Worm (Caenorhabditis elegans) whole organism, L2 larva: ENCODE measurements around the gene dnc-3.
"Not testable (repeated sequence)": the region's sequence is repeated elsewhere in the genome, so short reads cannot be mapped to it uniquely, and the experiment has no call there.

ENCODE experiments used
- C34F6.9 ChIP-seq: fragments of 150-350 bp; optimal IDR thresholded peaks from 2 replicates; lab custom pipeline; 2014; ENCODE audit warnings: missing biosample characterization, missing genetic modification characterization
- F13H6.1 ChIP-seq: sonication (generic microtip); optimal IDR thresholded peaks from 2 replicates; lab custom pipeline; 2016; ENCODE audit warnings: missing genetic modification characterization, missing compliant biosample characterization
- ZK546.5 ChIP-seq: sonication (generic microtip); optimal IDR thresholded peaks from 2 replicates; lab custom pipeline; 2017; ENCODE audit warnings: missing biosample characterization, missing genetic modification characterization
- alr-1 ChIP-seq: fragments of 150-350 bp; optimal IDR thresholded peaks from 2 replicates; lab custom pipeline; 2014; ENCODE audit warnings: missing biosample characterization, missing genetic modification characterization
- aly-2 ChIP-seq: fragments of 150-350 bp; optimal IDR thresholded peaks from 2 replicates; lab custom pipeline; 2014; ENCODE audit warnings: missing biosample characterization, missing genetic modification characterization
- ama-1 ChIP-seq: fragments of 150-350 bp; optimal IDR thresholded peaks from 2 replicates; lab custom pipeline; 2018; ENCODE audit warnings: inconsistent platforms
- blmp-1 ChIP-seq: sonication (generic microtip); optimal IDR thresholded peaks from 2 replicates; lab custom pipeline; 2017; ENCODE audit warnings: missing genetic modification characterization, mild to moderate bottlenecking, missing compliant biosample characterization, antibody characterized with exemption, moderate library complexity; ENCODE audit not compliant: insufficient read depth
- ceh-16 ChIP-seq: fragments of 150-350 bp; optimal IDR thresholded peaks from 2 replicates; lab custom pipeline; 2014; ENCODE audit warnings: missing biosample characterization, missing genetic modification characterization
- ceh-82 ChIP-seq: fragments of 150-350 bp; optimal IDR thresholded peaks from 2 replicates; lab custom pipeline; 2014; ENCODE audit warnings: missing biosample characterization, missing genetic modification characterization
- crh-2 ChIP-seq: sonication (generic microtip); optimal IDR thresholded peaks from 2 replicates; lab custom pipeline; 2017; ENCODE audit warnings: missing biosample characterization, missing genetic modification characterization
- dmd-4 ChIP-seq: sonication (generic microtip); optimal IDR thresholded peaks from 2 replicates; lab custom pipeline; 2017; ENCODE audit warnings: missing biosample characterization, missing genetic modification characterization
- egl-27 ChIP-seq: sonication (generic microtip); optimal IDR thresholded peaks from 3 replicates; lab custom pipeline; 2017; ENCODE audit warnings: missing biosample characterization, missing genetic modification reagents, missing genetic modification characterization
- elt-1 ChIP-seq: fragments of 150-350 bp; optimal IDR thresholded peaks from 2 replicates; lab custom pipeline; 2014; ENCODE audit warnings: missing biosample characterization, missing genetic modification characterization
- gmeb-1 ChIP-seq: fragments of 150-350 bp; optimal IDR thresholded peaks from 2 replicates; lab custom pipeline; 2014; ENCODE audit warnings: missing biosample characterization, missing genetic modification characterization
- lin-11 ChIP-seq: fragments of 150-350 bp; sonication (generic microtip); optimal IDR thresholded peaks from 2 replicates; lab custom pipeline; 2014; ENCODE audit warnings: missing biosample characterization, missing genetic modification characterization, inconsistent platforms, mixed read lengths
- lin-13 ChIP-seq: fragments of 150-350 bp; optimal IDR thresholded peaks from 2 replicates; lab custom pipeline; 2014; ENCODE audit warnings: missing biosample characterization, missing genetic modification reagents, missing genetic modification characterization
- lin-39 ChIP-seq: fragments of 150-350 bp; optimal IDR thresholded peaks from 2 replicates; lab custom pipeline; 2014; ENCODE audit warnings: missing biosample characterization, missing genetic modification reagents, missing genetic modification characterization
- lsy-2 ChIP-seq, 2 experiments: fragments of 150-350 bp in 1 of 2; sonication (generic microtip) in 1 of 2; optimal IDR thresholded peaks; 2 replicates each; lab custom pipeline; 2014 to 2017; ENCODE audit warnings: missing biosample characterization in 2 of 2, missing genetic modification characterization in 2 of 2
- mab-5 ChIP-seq: fragments of 150-350 bp; optimal IDR thresholded peaks from 2 replicates; lab custom pipeline; 2014; ENCODE audit warnings: missing biosample characterization, missing genetic modification characterization
- mbf-1 ChIP-seq: sonication (generic microtip); optimal IDR thresholded peaks from 2 replicates; lab custom pipeline; 2017; ENCODE audit warnings: missing biosample characterization, missing genetic modification characterization
- mdl-1 ChIP-seq, 2 experiments: fragments of 150-350 bp in 1 of 2; sonication (generic microtip) in 1 of 2; optimal IDR thresholded peaks; 2 replicates each; lab custom pipeline; 2017; ENCODE audit warnings: missing biosample characterization in 2 of 2, missing genetic modification characterization in 2 of 2
- nhr-129 ChIP-seq: fragments of 150-350 bp; optimal IDR thresholded peaks from 2 replicates; lab custom pipeline; 2014; ENCODE audit warnings: missing biosample characterization, missing genetic modification characterization
- nhr-21 ChIP-seq: fragments of 150-350 bp; optimal IDR thresholded peaks from 2 replicates; lab custom pipeline; 2014; ENCODE audit warnings: missing biosample characterization, missing genetic modification characterization
- nhr-23 ChIP-seq: fragments of 150-350 bp; optimal IDR thresholded peaks from 2 replicates; lab custom pipeline; 2014; ENCODE audit warnings: missing biosample characterization, missing genetic modification reagents, missing genetic modification characterization
- nhr-237 ChIP-seq: fragments of 150-350 bp; optimal IDR thresholded peaks from 2 replicates; lab custom pipeline; 2014; ENCODE audit warnings: missing biosample characterization, missing genetic modification characterization
- nhr-25 ChIP-seq: fragments of 150-350 bp; sonication (generic microtip); optimal IDR thresholded peaks from 3 replicates; lab custom pipeline; 2014; ENCODE audit warnings: missing biosample characterization, missing genetic modification characterization
- nhr-6 ChIP-seq: fragments of 150-350 bp; optimal IDR thresholded peaks from 2 replicates; lab custom pipeline; 2014; ENCODE audit warnings: missing biosample characterization, missing genetic modification characterization
- nhr-77 ChIP-seq: fragments of 150-350 bp; optimal IDR thresholded peaks from 2 replicates; lab custom pipeline; 2014; ENCODE audit warnings: missing biosample characterization, missing genetic modification characterization
- peb-1 ChIP-seq: fragments of 150-350 bp; optimal IDR thresholded peaks from 2 replicates; lab custom pipeline; 2014; ENCODE audit warnings: missing biosample characterization, missing genetic modification characterization
- sma-3 ChIP-seq: sonication (generic microtip); optimal IDR thresholded peaks from 2 replicates; lab custom pipeline; 2016; ENCODE audit warnings: missing genetic modification reagents, missing genetic modification characterization, missing compliant biosample characterization
- sma-9 ChIP-seq, 2 experiments: fragments of 150-350 bp in 1 of 2; sonication (generic microtip) in 1 of 2; optimal IDR thresholded peaks; 2 replicates each; lab custom pipeline; 2014 to 2016; ENCODE audit warnings: missing genetic modification characterization in 2 of 2, mild to moderate bottlenecking in 1 of 2, missing biosample characterization in 1 of 2, missing compliant biosample characterization in 1 of 2, missing genetic modification reagents in 1 of 2, moderate library complexity in 1 of 2
- snpc-4 ChIP-seq: fragments of 150-350 bp; optimal IDR thresholded peaks from 2 replicates; lab custom pipeline; 2014; ENCODE audit warnings: missing biosample characterization, missing genetic modification characterization
- unc-55 ChIP-seq: fragments of 150-350 bp; sonication (generic microtip); optimal IDR thresholded peaks from 3 replicates; lab custom pipeline; 2014; ENCODE audit warnings: missing biosample characterization, missing genetic modification reagents, missing genetic modification characterization
- unc-62 ChIP-seq: fragments of 150-350 bp; optimal IDR thresholded peaks from 2 replicates; lab custom pipeline; 2014; ENCODE audit warnings: missing biosample characterization, missing genetic modification reagents, missing genetic modification characterization
- zag-1 ChIP-seq: fragments of 150-350 bp; optimal IDR thresholded peaks from 2 replicates; lab custom pipeline; 2014; ENCODE audit warnings: missing biosample characterization, missing genetic modification characterization
- ztf-11 ChIP-seq: sonication (generic microtip); optimal IDR thresholded peaks from 2 replicates; lab custom pipeline; 2017; ENCODE audit warnings: missing biosample characterization, missing genetic modification characterization
- ztf-4 ChIP-seq: fragments of 150-350 bp; optimal IDR thresholded peaks from 2 replicates; lab custom pipeline; 2014; ENCODE audit warnings: missing biosample characterization, missing genetic modification characterization

Gene dnc-3

ce11 chrII:3523547-3523946, 30.0 kb upstream of the dnc-3 start:
- TF ChIP-seq sma-3 (GFP tag; lab: Kevin White, UChicago) (peak; percentile 32), lsy-2 (tag; optimal IDR thresholded peaks at IDR 0.05; lab: Kevin White, UChicago) (peak; percentile 89 to 97), sma-9 (GFP tag; optimal IDR thresholded peaks at IDR 0.05; lab: Kevin White, UChicago) (peak; percentile 55), zag-1 (tag; lab: Kevin White, UChicago) (peak; percentile 20), nhr-129 (peak; percentile 73), C34F6.9 (tag; lab: Kevin White, UChicago) (peak; percentile 68), lin-11 (tag; lab: Kevin White, UChicago) (peak; percentile 4), unc-55 (GFP tag; lab: Kevin White, UChicago) (peak; percentile 87), crh-2 (tag; lab: Kevin White, UChicago) (peak; percentile 43), ZK546.5 (tag; lab: Kevin White, UChicago) (peak; percentile 6), nhr-25 (peak; percentile 61), lin-13 (peak; percentile 67), F13H6.1 (tag; lab: Kevin White, UChicago) (peak; percentile 56), gmeb-1 (tag; lab: Kevin White, UChicago) (peak; percentile 48)
- TF ChIP-seq sma-9 (tag; optimal IDR thresholded peaks at IDR 0.05; lab: Kevin White, UChicago), result not testable (repeated sequence)
- TF ChIP-seq, all 48 proteins: peak for 14; not testable (repeated sequence) for 34

ce11 chrII:3524097-3524496, 29.4 kb upstream of the dnc-3 start, which contains the start of gene col-72:
Gene col-72 (minus strand): TSS chrII:3524197.
- TF ChIP-seq ama-1 (lab: Kevin White, UChicago) (no peak), elt-1 (tag; lab: Kevin White, UChicago) (no peak), peb-1 (tag; lab: Kevin White, UChicago) (no peak), ztf-4 (tag; lab: Kevin White, UChicago) (no peak), aly-2 (no peak), nhr-23 (tag; lab: Kevin White, UChicago) (no peak), ceh-16 (no peak), gmeb-1 (tag; lab: Kevin White, UChicago) (no peak), nhr-129 (no peak), lin-39 (tag; lab: Kevin White, UChicago) (no peak), C34F6.9 (tag; lab: Kevin White, UChicago) (no peak)
- TF ChIP-seq, all 48 proteins: peak for 0

ce11 chrII:3527460-3527859, 26.1 kb upstream of the dnc-3 start:
- TF ChIP-seq snpc-4 (tag; lab: Kevin White, UChicago), result no peak
- TF ChIP-seq aly-2, result no peak
- no peak for TF ChIP-seq egl-27 (tag; lab: Kevin White, UChicago)
- no peak for TF ChIP-seq mdl-1 (tag; optimal IDR thresholded peaks at IDR 0.05; lab: Kevin White, UChicago)
- no peak for TF ChIP-seq ceh-82 (tag; lab: Kevin White, UChicago)
- TF ChIP-seq ztf-11 (tag; lab: Kevin White, UChicago), result no peak
- TF ChIP-seq nhr-77, result no peak
- no peak for TF ChIP-seq ceh-16
- TF ChIP-seq dmd-4 (tag; lab: Kevin White, UChicago), result no peak
- TF ChIP-seq elt-1 (tag; lab: Kevin White, UChicago), result no peak
- no peak for TF ChIP-seq unc-62 (GFP tag; lab: Kevin White, UChicago)
- no peak for TF ChIP-seq F13H6.1 (tag; lab: Kevin White, UChicago)
- no peak for TF ChIP-seq ZK546.5 (tag; lab: Kevin White, UChicago)
- TF ChIP-seq mab-5 (tag; lab: Kevin White, UChicago), result no peak
- no peak for TF ChIP-seq nhr-6 (tag; lab: Kevin White, UChicago)
- TF ChIP-seq lin-13, result no peak
- TF ChIP-seq alr-1 (tag; lab: Kevin White, UChicago), result no peak
- no peak for TF ChIP-seq lin-39 (tag; lab: Kevin White, UChicago)
- TF ChIP-seq nhr-237 (tag; lab: Kevin White, UChicago), result no peak
- TF ChIP-seq nhr-21, result no peak

ce11 chrII:3528256-3528655, 25.3 kb upstream of the dnc-3 start, which contains the start of gene ncs-6:
Gene ncs-6 (minus strand): TSS chrII:3528516.
- TF ChIP-seq C34F6.9 (tag; lab: Kevin White, UChicago) (peak; percentile 7), ZK546.5 (tag; lab: Kevin White, UChicago) (no peak)

ce11 chrII:3540151-3540550, 13.4 kb upstream of the dnc-3 start:
- no peak for TF ChIP-seq mbf-1 (tag; lab: Kevin White, UChicago)
- TF ChIP-seq dmd-4 (tag; lab: Kevin White, UChicago), result no peak
- no peak for TF ChIP-seq lin-11 (tag; lab: Kevin White, UChicago)
- TF ChIP-seq ceh-82 (tag; lab: Kevin White, UChicago), result no peak
- no peak for TF ChIP-seq blmp-1 (tag; lab: Kevin White, UChicago)
- no peak for TF ChIP-seq nhr-23 (tag; lab: Kevin White, UChicago)
- TF ChIP-seq alr-1 (tag; lab: Kevin White, UChicago), result no peak
- TF ChIP-seq mab-5 (tag; lab: Kevin White, UChicago), result no peak
- no peak for TF ChIP-seq ama-1 (lab: Kevin White, UChicago)
- TF ChIP-seq zag-1 (tag; lab: Kevin White, UChicago), result no peak
- TF ChIP-seq nhr-21, result no peak
- TF ChIP-seq crh-2 (tag; lab: Kevin White, UChicago), result no peak
- TF ChIP-seq snpc-4 (tag; lab: Kevin White, UChicago), result no peak
- no peak for TF ChIP-seq egl-27 (tag; lab: Kevin White, UChicago)
- no peak for TF ChIP-seq ztf-11 (tag; lab: Kevin White, UChicago)
- no peak for TF ChIP-seq elt-1 (tag; lab: Kevin White, UChicago)
- TF ChIP-seq sma-9 (GFP tag; optimal IDR thresholded peaks at IDR 0.05; lab: Kevin White, UChicago), result no peak
- no peak for TF ChIP-seq sma-9 (tag; optimal IDR thresholded peaks at IDR 0.05; lab: Kevin White, UChicago)
